Fruit fly (Drosophila melanogaster): ENCODE measurements around the gene CG33635.

The CG33635 gene

DNA sequence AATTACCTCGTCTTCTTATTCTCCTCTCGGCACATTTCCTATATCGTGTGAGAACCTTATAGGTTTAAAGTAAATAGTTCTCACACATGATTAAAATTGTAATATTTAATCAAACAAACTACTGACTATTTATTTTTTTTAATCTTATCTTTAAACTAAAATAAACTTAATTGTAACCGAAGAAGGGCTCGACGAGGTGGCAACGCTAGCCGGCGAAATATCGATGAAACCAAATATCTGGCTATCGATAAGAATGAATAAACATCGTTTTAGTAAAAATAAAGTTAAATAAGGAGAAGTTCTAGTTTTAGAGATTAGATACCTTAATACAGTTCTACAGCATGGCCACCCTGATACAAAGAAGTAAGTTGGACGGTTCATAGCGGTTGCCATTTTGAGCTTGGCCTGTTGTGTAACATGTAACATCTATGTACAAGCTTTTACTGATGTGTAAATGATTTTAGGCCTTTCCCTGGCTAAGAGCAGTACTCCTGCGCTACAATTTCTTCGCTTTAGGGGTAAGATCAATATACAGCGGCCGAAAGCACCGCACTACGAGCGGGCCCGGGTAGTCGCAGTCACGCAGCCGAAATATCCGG is 45.2 kb upstream of the CG33635 start, which contains the start of gene mRpL10:
mRpL10 (plus strand) TSS at position 251 of the 599 bp plus-strand sequence.
- TF ChIP-seq CG13424 (tag; optimal IDR thresholded peaks at IDR 0.05) (peak; percentile 42), CG12155 (GFP tag; optimal IDR thresholded peaks at IDR 0.05) (peak; percentile 42), CG34224 (GFP tag; IDR thresholded peaks at IDR 0.05; ENCODE audit: partially characterized antibody) (peak; percentile 95), Aef1 (GFP tag; IDR thresholded peaks at IDR 0.05) (no peak), Bteb2 (GFP tag; optimal IDR thresholded peaks at IDR 0.05) (peak; percentile 11), Opbp (GFP tag; IDR thresholded peaks at IDR 0.05; ENCODE audit: partially characterized antibody) (peak; percentile 91), br (optimal IDR thresholded peaks at IDR 0.05) (no peak), CHES-1-like (GFP tag; optimal IDR thresholded peaks at IDR 0.05) (no peak), CG4617 (GFP tag; optimal IDR thresholded peaks at IDR 0.05; ENCODE audit: borderline replicate concordance) (peak; percentile 65), CG6813 (GFP tag; optimal IDR thresholded peaks at IDR 0.05) (no peak), CG32532 (GFP tag; IDR thresholded peaks at IDR 0.05) (peak; percentile 9; the same call in 1 of the 2 replicates), CG10267 (tag; optimal IDR thresholded peaks at IDR 0.05) (peak; percentile 65), slp2 (GFP tag; optimal IDR thresholded peaks at IDR 0.05) (no peak), tll (GFP tag; optimal IDR thresholded peaks at IDR 0.05) (no peak), Ets65A (GFP tag) (peak; percentile 50), HLHmδ (GFP tag; optimal IDR thresholded peaks at IDR 0.05) (no peak), Dad (GFP tag; optimal IDR thresholded peaks at IDR 0.05) (peak; percentile 16), CG17359 (tag; optimal IDR thresholded peaks at IDR 0.05) (no peak), Elba2 (GFP tag; optimal IDR thresholded peaks at IDR 0.05) (no peak), CG7556 (GFP tag; optimal IDR thresholded peaks at IDR 0.05) (peak; percentile 24), ewg (GFP tag; optimal IDR thresholded peaks at IDR 0.05) (no peak), CG15011 (GFP tag; optimal IDR thresholded peaks at IDR 0.05) (no peak), MESR4 (GFP tag; optimal IDR thresholded peaks at IDR 0.05) (peak; percentile 48), Mad (GFP tag; optimal IDR thresholded peaks at IDR 0.05) (peak; percentile 20), ttk (GFP tag; IDR thresholded peaks at IDR 0.05) (no peak), hkb (optimal IDR thresholded peaks at IDR 0.05) (no peak), hkb (GFP tag; IDR thresholded peaks at IDR 0.05) (0 out of 2 replicates have a peak, but pooled peaks have one; percentile 24), BEAF-32 (GFP tag; optimal IDR thresholded peaks at IDR 0.05) (peak; percentile 90), CG7963 (GFP tag; IDR thresholded peaks at IDR 0.05; ENCODE audit: partially characterized antibody) (peak; percentile 82), CG17385 (GFP tag; optimal IDR thresholded peaks at IDR 0.05) (peak; percentile 26), Pdp1 (GFP tag; optimal IDR thresholded peaks at IDR 0.05) (peak in 1 of 2 experiments; percentile 93), Sin3A (optimal IDR thresholded peaks at IDR 0.05) (peak; percentile 19), Bgb (GFP tag; IDR thresholded peaks at IDR 0.05; ENCODE audit: partially characterized antibody) (peak; percentile 93), CG34422 (GFP tag; IDR thresholded peaks at IDR 0.05) (peak; percentile 36; the same call in 1 of the 3 replicates), Dp (GFP tag; optimal IDR thresholded peaks at IDR 0.05) (peak; percentile 27), grau (tag; optimal IDR thresholded peaks at IDR 0.05) (no peak), disco-r (GFP tag; optimal IDR thresholded peaks at IDR 0.05) (no peak), sob (GFP tag; IDR thresholded peaks at IDR 0.05) (peak; percentile 68), CG1024 (GFP tag; IDR thresholded peaks at IDR 0.05) (0 out of 2 replicates have a peak, but pooled peaks have one; percentile 36), Mes4 (GFP tag; optimal IDR thresholded peaks at IDR 0.05) (no peak), inv (GFP tag; IDR thresholded peaks at IDR 0.05; ENCODE audit: partially characterized antibody) (peak; percentile 88), HmgZ (tag; optimal IDR thresholded peaks at IDR 0.05) (peak; percentile 45), Max (GFP tag; optimal IDR thresholded peaks at IDR 0.05) (peak; percentile 78), ase (GFP tag; IDR thresholded peaks at IDR 0.05) (no peak), CG10959 (GFP tag; IDR thresholded peaks at IDR 0.05) (no peak), Tbp (GFP tag; optimal IDR thresholded peaks at IDR 0.05) (no peak), CG9797 (GFP tag; optimal IDR thresholded peaks at IDR 0.05) (peak; percentile 11), knrl (GFP tag; IDR thresholded peaks at IDR 0.05; ENCODE audit: partially characterized antibody) (peak; percentile 91), Oli (tag; optimal IDR thresholded peaks at IDR 0.05) (no peak), jigr1 (GFP tag; IDR thresholded peaks at IDR 0.05) (peak; percentile 64; the same call in 1 of the 3 replicates)
